Worm (Caenorhabditis elegans) whole organism, L4 larva: ENCODE measurements around the gene F58B4.5.

Experiments
- ama-1 ChIP-seq: fragments of 150-350 bp; optimal IDR thresholded peaks from 2 replicates; lab custom pipeline; 2014; ENCODE audit warnings: inconsistent platforms, mixed read lengths
- ces-1 ChIP-seq: fragments of 150-350 bp; sonication (generic microtip); optimal IDR thresholded peaks from 4 replicates; lab custom pipeline; 2014; ENCODE audit warnings: missing biosample characterization, missing genetic modification reagents, missing genetic modification characterization
- daf-8 ChIP-seq: fragments of 200-800 bp; sonication (Bioruptor generic); IDR thresholded peaks from 2 replicates; pipeline ENCODE4 v1.3.6; 2022; ENCODE audit warnings: missing genetic modification characterization, missing compliant biosample characterization
- dve-1 ChIP-seq: sonication (generic microtip); optimal IDR thresholded peaks from 2 replicates; lab custom pipeline; 2017; ENCODE audit warnings: antibody characterized with exemption, mild to moderate bottlenecking, missing genetic modification characterization, missing compliant biosample characterization; ENCODE audit not compliant: insufficient read depth
- hlh-30 ChIP-seq: sonication (generic microtip); optimal IDR thresholded peaks from 2 replicates; lab custom pipeline; 2017; ENCODE audit warnings: antibody characterized with exemption, mild to moderate bottlenecking, missing genetic modification characterization, missing compliant biosample characterization; ENCODE audit not compliant: insufficient read depth
- lin-1 ChIP-seq: fragments of 200-800 bp; sonication (Bioruptor generic); IDR thresholded peaks from 2 replicates; pipeline ENCODE4 v1.3.6; 2022; ENCODE audit warnings: missing genetic modification reagents, missing genetic modification characterization, missing compliant biosample characterization
- lin-13 ChIP-seq: fragments of 150-350 bp; optimal IDR thresholded peaks from 2 replicates; lab custom pipeline; 2014; ENCODE audit warnings: missing biosample characterization, missing genetic modification reagents, missing genetic modification characterization
- mdl-1 ChIP-seq, 2 experiments: fragments of 150-350 bp in 1 of 2; sonication (generic microtip) in 1 of 2; optimal IDR thresholded peaks; 2 replicates each; lab custom pipeline; 2014 to 2017; ENCODE audit warnings: missing biosample characterization in 2 of 2, missing genetic modification characterization in 2 of 2
- nhr-237 ChIP-seq: sonication (generic microtip); optimal IDR thresholded peaks from 2 replicates; lab custom pipeline; 2017; ENCODE audit warnings: missing biosample characterization, missing genetic modification characterization
- ztf-11 ChIP-seq: fragments of 150-350 bp; optimal IDR thresholded peaks from 2 replicates; lab custom pipeline; 2014; ENCODE audit warnings: missing biosample characterization, missing genetic modification characterization

DNA sequence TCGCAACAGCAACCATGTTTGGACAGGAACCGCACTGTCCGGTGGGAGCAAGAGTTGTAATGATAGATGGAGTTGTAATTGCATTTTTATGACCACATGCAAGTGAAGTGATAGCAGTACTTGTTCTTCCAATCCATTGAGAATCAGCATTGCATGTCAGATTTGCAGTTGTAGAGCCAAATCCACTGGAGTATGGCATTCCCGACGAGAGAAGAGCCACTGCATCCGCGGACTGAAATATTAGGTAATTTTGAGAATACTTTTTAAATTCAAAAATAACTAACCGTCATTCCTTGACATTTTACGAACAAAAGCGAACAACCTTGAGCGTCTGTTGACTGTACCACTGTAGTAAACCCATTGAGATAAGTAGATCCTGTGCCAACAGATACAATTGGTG is 42.6 kb downstream of the F58B4.5 start:
- TF ChIP-seq ztf-11 (tag; lab: Kevin White, UChicago) (no peak), daf-8 (no peak), mdl-1 (tag; optimal IDR thresholded peaks at IDR 0.05; lab: Kevin White, UChicago) (no peak), lin-13 (no peak), nhr-237 (tag; lab: Kevin White, UChicago) (no peak), hlh-30 (tag; lab: Kevin White, UChicago) (no peak), ama-1 (no peak), ces-1 (GFP tag; lab: Kevin White, UChicago) (no peak), dve-1 (tag; lab: Kevin White, UChicago) (no peak), lin-1 (GFP tag; lab: Robert Waterston, UW) (no peak)
